Worm (Caenorhabditis elegans) whole organism, L4 larva: ENCODE measurements around the gene F37A4.6.

Experiments used
- Y5F2A.4 ChIP-seq: fragments of 200-800 bp; sonication (Bioruptor generic); optimal IDR thresholded peaks from 2 replicates; lab custom pipeline; 2018; ENCODE audit warnings: mild to moderate bottlenecking, missing genetic modification characterization, missing compliant biosample characterization
- dve-1 ChIP-seq: sonication (generic microtip); optimal IDR thresholded peaks from 2 replicates; lab custom pipeline; 2017; ENCODE audit warnings: antibody characterized with exemption, mild to moderate bottlenecking, missing genetic modification characterization, missing compliant biosample characterization; ENCODE audit not compliant: insufficient read depth
- fos-1 ChIP-seq: fragments of 150-350 bp; optimal IDR thresholded peaks from 2 replicates; lab custom pipeline; 2014; ENCODE audit warnings: missing biosample characterization, missing genetic modification characterization
- lsy-2 ChIP-seq, 2 experiments: fragments of 150-350 bp in 1 of 2; sonication (generic microtip) in 1 of 2; optimal IDR thresholded peaks; 2 replicates each; lab custom pipeline; 2014 to 2017; ENCODE audit warnings: missing biosample characterization in 2 of 2, missing genetic modification characterization in 2 of 2
- nhr-28 ChIP-seq: fragments of 150-350 bp; optimal IDR thresholded peaks from 2 replicates; lab custom pipeline; 2014; ENCODE audit warnings: missing biosample characterization, missing genetic modification characterization
- skn-1 ChIP-seq: fragments of 150-350 bp; optimal IDR thresholded peaks from 2 replicates; lab custom pipeline; 2014; ENCODE audit warnings: missing biosample characterization, missing genetic modification characterization

- TF ChIP-seq nhr-28 (tag; lab: Kevin White, UChicago) (no peak), Y5F2A.4 (GFP tag; lab: Kevin White, UChicago) (no peak), fos-1 (tag; lab: Kevin White, UChicago) (no peak), lsy-2 (tag; optimal IDR thresholded peaks at IDR 0.05; lab: Kevin White, UChicago) (no peak), dve-1 (tag; lab: Kevin White, UChicago) (no peak), skn-1 (tag; lab: Kevin White, UChicago) (no peak)
Observed at ce11 chrIII:6670737-6671242, 34.8 kb upstream of the F37A4.6 start.
